Fruit fly (Drosophila melanogaster): ENCODE data around the gene CG17636.

CG17636 gene

DNA sequence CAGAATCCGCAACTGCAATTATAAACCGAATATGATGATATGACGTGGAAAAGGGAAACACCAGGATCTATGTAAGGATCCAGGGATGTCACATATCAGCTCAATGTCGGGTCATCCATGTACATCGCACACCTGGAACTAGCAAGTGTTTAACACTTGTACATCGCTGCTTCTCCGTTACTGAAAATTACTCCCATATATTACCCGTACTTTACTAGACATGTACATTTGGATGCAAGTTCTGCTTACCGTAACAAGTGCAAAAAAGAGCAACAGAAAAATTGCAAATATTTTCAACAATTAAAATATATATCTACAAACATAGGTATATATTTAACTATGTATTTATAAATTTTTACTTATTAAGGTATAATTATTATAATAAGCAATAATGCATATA lies 13.5 kb upstream of the CG17636 start, which contains the start of gene tyn:
tyn (plus strand) TSS at position 301 of the 400 bp plus-strand sequence.
- TF ChIP-seq Hr38 (GFP tag; optimal IDR thresholded peaks at IDR 0.05) = no peak
- TF ChIP-seq CG11762 (GFP tag; optimal IDR thresholded peaks at IDR 0.05; ENCODE audit: insufficient read depth) = no peak
- TF ChIP-seq Ets96B (tag; optimal IDR thresholded peaks at IDR 0.05) = no peak
- TF ChIP-seq fd59A (GFP tag; optimal IDR thresholded peaks at IDR 0.05) = no peak
- no peak for TF ChIP-seq CG4318 (GFP tag; optimal IDR thresholded peaks at IDR 0.05)
- no peak for TF ChIP-seq fkh (GFP tag; optimal IDR thresholded peaks at IDR 0.05)
- no peak for TF ChIP-seq CG8319 (GFP tag; optimal IDR thresholded peaks at IDR 0.05)
- no peak for TF ChIP-seq dsx (GFP tag; optimal IDR thresholded peaks at IDR 0.05; ENCODE audit: poor library complexity, severe bottlenecking)
- TF ChIP-seq CG32006 (GFP tag; optimal IDR thresholded peaks at IDR 0.05) = no peak
- TF ChIP-seq Lpt (GFP tag; optimal IDR thresholded peaks at IDR 0.05) = no peak
- no peak for TF ChIP-seq CG3032 (tag; optimal IDR thresholded peaks at IDR 0.05)
- TF ChIP-seq CG9139 (GFP tag; optimal IDR thresholded peaks at IDR 0.05) = no peak
- TF ChIP-seq vri (GFP tag; optimal IDR thresholded peaks at IDR 0.05) = no peak
- TF ChIP-seq CG8632 (GFP tag; optimal IDR thresholded peaks at IDR 0.05) = no peak
- TF ChIP-seq Met (GFP tag; optimal IDR thresholded peaks at IDR 0.05) = no peak
- TF ChIP-seq spab (GFP tag; optimal IDR thresholded peaks at IDR 0.05) = no peak
- no peak for TF ChIP-seq Hr4 (GFP tag; optimal IDR thresholded peaks at IDR 0.05)

dm6 chrX:130555-130954 lies 4.0 kb upstream of the CG17636 start:
- TF ChIP-seq Eip78C (GFP tag) = peak; percentile 6
- TF ChIP-seq CG11294 (GFP tag; IDR thresholded peaks at IDR 0.05) = no peak

DNA sequence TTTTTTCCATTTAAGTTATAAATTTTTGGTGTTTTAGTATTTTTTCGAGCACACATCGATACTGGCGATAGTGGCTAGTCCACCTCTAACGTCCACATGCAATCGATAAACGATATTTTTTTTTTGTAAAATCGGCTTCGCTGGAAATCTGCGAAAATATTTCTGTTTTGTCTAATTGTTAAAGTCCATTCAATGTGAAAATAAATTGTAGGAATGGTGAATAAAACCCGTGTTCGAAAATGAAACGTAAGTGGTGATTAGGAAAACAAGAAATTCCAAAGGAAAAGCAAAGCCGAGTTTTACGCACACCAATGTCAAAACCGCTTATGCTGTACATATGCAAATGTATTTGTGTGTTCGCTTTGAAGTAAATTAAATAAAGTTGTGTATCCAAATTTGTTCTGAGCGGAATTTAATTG lies 845 bp upstream of the CG17636 start, which contains the start of gene RhoGAP1A:
RhoGAP1A (plus strand) TSS at position 100 of the 419 bp plus-strand sequence.
- TF ChIP-seq ss (GFP tag; optimal IDR thresholded peaks at IDR 0.05) = no peak
- no peak for TF ChIP-seq Hr39 (GFP tag; optimal IDR thresholded peaks at IDR 0.05)
- no peak for TF ChIP-seq svp (GFP tag)
- peak; percentile 4 for TF ChIP-seq CG31627 (GFP tag; optimal IDR thresholded peaks at IDR 0.05)
- no peak for TF ChIP-seq CG8319 (GFP tag; optimal IDR thresholded peaks at IDR 0.05)
- no peak for TF ChIP-seq topi (GFP tag; optimal IDR thresholded peaks at IDR 0.05)
- no peak for TF ChIP-seq fd59A (GFP tag; optimal IDR thresholded peaks at IDR 0.05)
- TF ChIP-seq Eip78C (GFP tag) = peak; percentile 53
- TF ChIP-seq esn (GFP tag; optimal IDR thresholded peaks at IDR 0.05) = peak; percentile 4
- no peak for TF ChIP-seq Gug (GFP tag; IDR thresholded peaks at IDR 0.05)
- TF ChIP-seq CG6163 (GFP tag; IDR thresholded peaks at IDR 0.05) = no peak
- no peak for TF ChIP-seq eg (GFP tag; IDR thresholded peaks at IDR 0.05)
- TF ChIP-seq Sox102F (GFP tag; optimal IDR thresholded peaks at IDR 0.05) = no peak
- no peak for TF ChIP-seq Smox (GFP tag; optimal IDR thresholded peaks at IDR 0.05)
- no peak for TF ChIP-seq CG7368 (GFP tag; optimal IDR thresholded peaks at IDR 0.05)
- no peak for TF ChIP-seq CG6808 (GFP tag; optimal IDR thresholded peaks at IDR 0.05)
- TF ChIP-seq net (GFP tag; optimal IDR thresholded peaks at IDR 0.05) = no peak
- no peak for TF ChIP-seq CG16779 (tag; optimal IDR thresholded peaks at IDR 0.05)

DNA sequence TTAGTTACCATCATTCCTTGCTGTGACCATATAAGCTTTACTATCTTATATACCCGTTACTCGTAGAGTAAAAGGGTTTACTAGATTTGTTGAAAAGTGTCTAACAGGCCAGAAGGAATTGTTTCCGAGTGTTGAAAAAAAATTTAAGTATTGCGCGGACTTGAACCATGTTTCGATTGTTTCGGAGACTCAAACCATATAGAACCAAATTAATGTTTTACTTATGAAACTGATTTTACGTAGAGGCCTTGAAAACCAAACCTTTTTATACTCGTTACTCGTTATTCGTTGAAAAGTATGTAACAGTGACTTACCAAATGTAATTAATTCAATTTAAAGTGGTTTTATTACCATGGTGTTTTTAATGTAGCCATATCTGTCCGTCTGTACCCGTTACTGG lies 2.7 kb downstream of the CG17636 start:
- TF ChIP-seq Hr39 (GFP tag; optimal IDR thresholded peaks at IDR 0.05) (peak; percentile 38), Sox102F (GFP tag; optimal IDR thresholded peaks at IDR 0.05) (no peak)

- no peak for TF ChIP-seq CG7368 (GFP tag; optimal IDR thresholded peaks at IDR 0.05)
- no peak for TF ChIP-seq CG6808 (GFP tag; optimal IDR thresholded peaks at IDR 0.05)
- TF ChIP-seq CG8632 (GFP tag; optimal IDR thresholded peaks at IDR 0.05) = no peak
- no peak for TF ChIP-seq OdsH (GFP tag; optimal IDR thresholded peaks at IDR 0.05)
- no peak for TF ChIP-seq achi (GFP tag; optimal IDR thresholded peaks at IDR 0.05)
- TF ChIP-seq dac (GFP tag; optimal IDR thresholded peaks at IDR 0.05) = no peak
These were observed 11.5 kb downstream of the CG17636 start for dm6 chrX:115006-115405.
